Worm (Caenorhabditis elegans) whole organism, L3 larva: Measurements from ENCODE around the gene ZK809.9.

Source experiments
- R02D3.7 ChIP-seq: fragments of 150-350 bp; optimal IDR thresholded peaks from 2 replicates; lab custom pipeline; 2014; ENCODE audit warnings: missing biosample characterization, missing genetic modification characterization
- ama-1 ChIP-seq: fragments of 150-350 bp; optimal IDR thresholded peaks from 2 replicates; lab custom pipeline; 2018
- ceh-28 ChIP-seq: fragments of 150-350 bp; optimal IDR thresholded peaks from 2 replicates; lab custom pipeline; 2014; ENCODE audit warnings: missing biosample characterization, missing genetic modification reagents, missing genetic modification characterization
- ceh-82 ChIP-seq: fragments of 150-350 bp; optimal IDR thresholded peaks from 2 replicates; lab custom pipeline; 2014; ENCODE audit warnings: missing biosample characterization, missing genetic modification characterization
- ceh-9 ChIP-seq: sonication (generic microtip); optimal IDR thresholded peaks from 2 replicates; lab custom pipeline; 2018; ENCODE audit warnings: missing biosample characterization, missing genetic modification characterization
- egl-5 ChIP-seq: fragments of 150-350 bp; optimal IDR thresholded peaks from 2 replicates; lab custom pipeline; 2017; ENCODE audit warnings: missing biosample characterization, missing genetic modification reagents, missing genetic modification characterization, inconsistent platforms
- elt-1 ChIP-seq: fragments of 150-350 bp; optimal IDR thresholded peaks from 2 replicates; lab custom pipeline; 2014; ENCODE audit warnings: missing biosample characterization, missing genetic modification characterization
- elt-2 ChIP-seq: sonication (generic microtip); optimal IDR thresholded peaks from 2 replicates; lab custom pipeline; 2016; ENCODE audit warnings: missing genetic modification reagents, mild to moderate bottlenecking, missing genetic modification characterization, missing compliant biosample characterization
- elt-3 ChIP-seq, 3 experiments: fragments of 150-350 bp in 1 of 3; sonication (generic microtip) in 2 of 3; optimal IDR thresholded peaks; 2 replicates in 2 of 3; 4 replicates in 1 of 3; lab custom pipeline; 2014 to 2017; ENCODE audit warnings: missing biosample characterization in 3 of 3, missing genetic modification characterization in 3 of 3
- eor-1 ChIP-seq, 2 experiments: fragments of 150-350 bp; optimal IDR thresholded peaks; 2 replicates each; lab custom pipeline; 2014 to 2018; ENCODE audit warnings: missing biosample characterization in 2 of 2, missing genetic modification characterization in 2 of 2
- hmg-11 ChIP-seq: sonication (generic microtip); optimal IDR thresholded peaks from 2 replicates; lab custom pipeline; 2016; ENCODE audit warnings: missing genetic modification characterization, missing compliant biosample characterization
- jun-1 ChIP-seq: fragments of 150-350 bp; optimal IDR thresholded peaks from 2 replicates; lab custom pipeline; 2014; ENCODE audit warnings: missing biosample characterization, missing genetic modification reagents, missing genetic modification characterization
- lin-15B ChIP-seq: fragments of 150-350 bp; optimal IDR thresholded peaks from 2 replicates; lab custom pipeline; 2014; ENCODE audit warnings: missing biosample characterization, missing genetic modification characterization
- lsy-12 ChIP-seq: sonication (generic microtip); optimal IDR thresholded peaks from 2 replicates; lab custom pipeline; 2016; ENCODE audit warnings: mild to moderate bottlenecking, missing genetic modification characterization, missing compliant biosample characterization
- mdl-1 ChIP-seq: fragments of 150-350 bp; optimal IDR thresholded peaks from 2 replicates; lab custom pipeline; 2014; ENCODE audit warnings: missing biosample characterization, missing genetic modification characterization
- mml-1 ChIP-seq: fragments of 150-350 bp; sonication (generic microtip); optimal IDR thresholded peaks from 3 replicates; lab custom pipeline; 2014; ENCODE audit warnings: missing biosample characterization, missing genetic modification characterization
- nfya-1 ChIP-seq: sonication (generic microtip); optimal IDR thresholded peaks from 2 replicates; lab custom pipeline; 2017; ENCODE audit warnings: missing genetic modification characterization, mild to moderate bottlenecking, missing compliant biosample characterization, antibody characterized with exemption, moderate library complexity; ENCODE audit not compliant: insufficient read depth
- nhr-11 ChIP-seq: fragments of 150-350 bp; optimal IDR thresholded peaks from 2 replicates; lab custom pipeline; 2014; ENCODE audit warnings: missing biosample characterization, missing genetic modification characterization
- nhr-12 ChIP-seq: fragments of 150-350 bp; optimal IDR thresholded peaks from 2 replicates; lab custom pipeline; 2014; ENCODE audit warnings: missing biosample characterization, missing genetic modification characterization
- nhr-23 ChIP-seq: fragments of 150-350 bp; optimal IDR thresholded peaks from 2 replicates; lab custom pipeline; 2014; ENCODE audit warnings: missing biosample characterization, missing genetic modification reagents, missing genetic modification characterization
- nhr-28 ChIP-seq: fragments of 150-350 bp; optimal IDR thresholded peaks from 2 replicates; lab custom pipeline; 2014; ENCODE audit warnings: missing biosample characterization, missing genetic modification characterization
- nhr-43 ChIP-seq: sonication (generic microtip); optimal IDR thresholded peaks from 2 replicates; lab custom pipeline; 2016; ENCODE audit warnings: mild to moderate bottlenecking, missing genetic modification characterization, missing compliant biosample characterization; ENCODE audit not compliant: poor library complexity, severe bottlenecking
- nhr-67 ChIP-seq: fragments of 150-350 bp; optimal IDR thresholded peaks from 2 replicates; lab custom pipeline; 2014; ENCODE audit warnings: missing biosample characterization, missing genetic modification characterization
- nhr-76 ChIP-seq: fragments of 150-350 bp; sonication (generic microtip); optimal IDR thresholded peaks from 5 replicates; lab custom pipeline; 2014; ENCODE audit warnings: missing biosample characterization, missing genetic modification characterization
- pha-4 ChIP-seq: fragments of 150-350 bp; optimal IDR thresholded peaks from 2 replicates; lab custom pipeline; 2014; ENCODE audit warnings: missing biosample characterization, missing genetic modification reagents, missing genetic modification characterization
- pqm-1 ChIP-seq: fragments of 150-350 bp; optimal IDR thresholded peaks from 2 replicates; lab custom pipeline; 2017; ENCODE audit warnings: missing biosample characterization, missing genetic modification characterization, inconsistent platforms
- skn-1 ChIP-seq: fragments of 150-350 bp; optimal IDR thresholded peaks from 2 replicates; lab custom pipeline; 2014; ENCODE audit warnings: missing biosample characterization, missing genetic modification characterization
- snpc-4 ChIP-seq: fragments of 150-350 bp; optimal IDR thresholded peaks from 2 replicates; lab custom pipeline; 2014; ENCODE audit warnings: missing biosample characterization, missing genetic modification characterization
- tbx-2 ChIP-seq: sonication (generic microtip); optimal IDR thresholded peaks from 2 replicates; lab custom pipeline; 2016; ENCODE audit warnings: mild to moderate bottlenecking, missing genetic modification characterization, missing compliant biosample characterization
- unc-39 ChIP-seq: sonication (generic microtip); optimal IDR thresholded peaks from 4 replicates; lab custom pipeline; 2017; ENCODE audit warnings: missing biosample characterization, missing genetic modification characterization
- zag-1 ChIP-seq: fragments of 150-350 bp; optimal IDR thresholded peaks from 2 replicates; lab custom pipeline; 2014; ENCODE audit warnings: missing biosample characterization, missing genetic modification characterization
- ztf-11 ChIP-seq: fragments of 150-350 bp; optimal IDR thresholded peaks from 2 replicates; lab custom pipeline; 2014; ENCODE audit warnings: missing biosample characterization, missing genetic modification characterization
- ztf-4 ChIP-seq: fragments of 150-350 bp; optimal IDR thresholded peaks from 2 replicates; lab custom pipeline; 2014; ENCODE audit warnings: missing biosample characterization, missing genetic modification characterization

ZK809.9 gene

ce11 chrIV:11641802-11642201 is 23.3 kb upstream of the ZK809.9 start, which contains the start of gene ZK809.1:
TSS of gene ZK809.1 (plus strand) at chrIV:11642102.
- TF ChIP-seq R02D3.7 (tag; lab: Kevin White, UChicago) (no peak), eor-1 (tag; optimal IDR thresholded peaks at IDR 0.05; lab: Kevin White, UChicago) (no peak), unc-39 (no peak), mml-1 (no peak), snpc-4 (tag; lab: Kevin White, UChicago) (no peak), nhr-28 (tag; lab: Kevin White, UChicago) (no peak), elt-1 (no peak), nhr-12 (tag; lab: Kevin White, UChicago) (no peak), hmg-11 (tag; lab: Kevin White, UChicago) (no peak), nhr-76 (tag; lab: Kevin White, UChicago) (no peak), jun-1 (tag; lab: Kevin White, UChicago) (no peak), zag-1 (tag; lab: Kevin White, UChicago) (no peak), ztf-4 (tag; lab: Kevin White, UChicago) (no peak)

- TF ChIP-seq egl-5 (tag; lab: Kevin White, UChicago) (no peak), nhr-23 (no peak), nhr-28 (tag; lab: Kevin White, UChicago) (no peak), ceh-28 (no peak), pqm-1 (tag; lab: Kevin White, UChicago) (no peak), lsy-12 (no peak), skn-1 (tag; lab: Kevin White, UChicago) (no peak), nhr-43 (tag; lab: Kevin White, UChicago) (no peak), elt-1 (no peak), nhr-12 (tag; lab: Kevin White, UChicago) (no peak), mdl-1 (tag; lab: Kevin White, UChicago) (no peak), zag-1 (tag; lab: Kevin White, UChicago) (no peak), nfya-1 (tag; lab: Kevin White, UChicago) (no peak), ztf-11 (tag; lab: Kevin White, UChicago) (no peak)
- TF ChIP-seq, all 47 proteins: peak for 0
Measured at ce11 chrIV:11643829-11644228, 21.3 kb upstream of the ZK809.9 start, which contains the start of gene prx-2. TSS of gene prx-2 (plus strand) at chrIV:11644129.

ce11 chrIV:11644705-11645104 is 20.4 kb upstream of the ZK809.9 start:
- peak; percentile 14 for TF ChIP-seq ama-1 (lab: Kevin White, UChicago)
- no peak for TF ChIP-seq R02D3.7 (tag; lab: Kevin White, UChicago)

- no peak for TF ChIP-seq pha-4 (tag; lab: Kevin White, UChicago)
- no peak for TF ChIP-seq ceh-82 (tag; lab: Kevin White, UChicago)
- no peak for TF ChIP-seq elt-3 (tag; optimal IDR thresholded peaks at IDR 0.05; lab: Kevin White, UChicago)
- no peak for TF ChIP-seq skn-1 (tag; lab: Kevin White, UChicago)
- TF ChIP-seq zag-1 (tag; lab: Kevin White, UChicago), result no peak
- TF ChIP-seq eor-1 (tag; optimal IDR thresholded peaks at IDR 0.05; lab: Kevin White, UChicago), result no peak
- no peak for TF ChIP-seq snpc-4 (tag; lab: Kevin White, UChicago)
- TF ChIP-seq ztf-4 (tag; lab: Kevin White, UChicago), result no peak
- peak; percentile 26 for TF ChIP-seq nhr-11 (tag; lab: Kevin White, UChicago)
- peak; percentile 14 for TF ChIP-seq ama-1 (lab: Kevin White, UChicago)
- TF ChIP-seq ceh-28, result no peak
- TF ChIP-seq nhr-67, result no peak
- peak; percentile 3 for TF ChIP-seq elt-2
- peak; percentile 39 for TF ChIP-seq egl-5 (tag; lab: Kevin White, UChicago)
- TF ChIP-seq ceh-9, result no peak
Measured at ce11 chrIV:11645354-11645753, 19.8 kb upstream of the ZK809.9 start.

ce11 chrIV:11646908-11647307 is 18.2 kb upstream of the ZK809.9 start:
- TF ChIP-seq eor-1 (tag; optimal IDR thresholded peaks at IDR 0.05; lab: Kevin White, UChicago) (no peak), tbx-2 (tag; lab: Kevin White, UChicago) (no peak), egl-5 (tag; lab: Kevin White, UChicago) (peak; percentile 62), lin-15B (tag; lab: Kevin White, UChicago) (no peak)
